Worm (Caenorhabditis elegans) whole organism, L1 larva: ENCODE measurements around the gene symk-1.

Experiments used
- ceh-63 ChIP-seq: fragments of 200-800 bp; sonication (Bioruptor generic); optimal IDR thresholded peaks from 2 replicates; lab custom pipeline; 2018; ENCODE audit warnings: mild to moderate bottlenecking, missing genetic modification characterization, missing compliant biosample characterization
- mdl-1 ChIP-seq, 2 experiments: fragments of 150-350 bp; optimal IDR thresholded peaks; 2 replicates each; lab custom pipeline; 2014 to 2017; ENCODE audit warnings: missing biosample characterization in 2 of 2, missing genetic modification characterization in 2 of 2, inconsistent platforms in 1 of 2
- nhr-76 ChIP-seq: sonication (generic microtip); optimal IDR thresholded peaks from 2 replicates; lab custom pipeline; 2017; ENCODE audit warnings: missing biosample characterization, missing genetic modification characterization
- skn-1 ChIP-seq: fragments of 150-350 bp; optimal IDR thresholded peaks from 2 replicates; lab custom pipeline; 2014; ENCODE audit warnings: missing biosample characterization, missing genetic modification characterization
- unc-62 ChIP-seq: fragments of 150-350 bp; optimal IDR thresholded peaks from 2 replicates; lab custom pipeline; 2014; ENCODE audit warnings: missing biosample characterization, missing genetic modification reagents, missing genetic modification characterization
- ztf-11 ChIP-seq, 2 experiments: sonication (generic microtip); optimal IDR thresholded peaks; 2 replicates each; lab custom pipeline; 2016 to 2017; ENCODE audit warnings: missing genetic modification characterization in 2 of 2, missing biosample characterization in 1 of 2, missing compliant biosample characterization in 1 of 2
- ztf-4 ChIP-seq: fragments of 150-350 bp; optimal IDR thresholded peaks from 2 replicates; lab custom pipeline; 2014; ENCODE audit warnings: missing biosample characterization, missing genetic modification characterization

DNA sequence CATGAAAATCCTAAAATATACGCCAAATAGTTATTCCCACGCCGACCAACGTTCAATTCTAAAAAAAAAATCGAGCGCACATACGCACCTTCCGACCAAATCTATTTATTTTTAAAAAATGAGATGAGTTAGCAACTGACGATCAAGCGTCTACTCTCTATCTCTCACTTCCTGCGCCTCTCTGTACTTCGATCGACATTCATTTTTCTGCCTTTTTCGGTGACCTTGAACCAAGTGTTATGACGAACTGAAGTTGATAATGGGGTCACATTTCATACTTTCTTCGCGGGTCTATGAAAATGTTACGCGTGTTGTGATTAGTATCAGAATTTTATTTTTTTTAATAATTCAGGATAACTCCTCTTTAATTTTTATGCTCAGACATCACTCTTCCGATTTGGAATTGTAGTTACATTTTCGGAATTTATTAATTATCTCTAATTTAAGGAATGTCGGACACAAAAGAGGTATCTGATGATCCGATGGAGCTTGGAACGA, 37.3 kb downstream of the symk-1 start, which contains the start of gene smk-1:
- TF ChIP-seq unc-62 (no peak), ztf-4 (tag; lab: Kevin White, UChicago) (no peak), nhr-76 (tag; lab: Kevin White, UChicago) (no peak), ztf-11 (tag; optimal IDR thresholded peaks at IDR 0.05; lab: Kevin White, UChicago) (no peak), ceh-63 (no peak), skn-1 (tag; lab: Kevin White, UChicago) (peak; percentile 16), mdl-1 (tag; optimal IDR thresholded peaks at IDR 0.05; lab: Kevin White, UChicago) (peak in 1 of 2 experiments; percentile 11)
